Worm (Caenorhabditis elegans) whole organism, young adult: ENCODE data around the gene wdr-31.

ENCODE experiments used
- B0019.2 ChIP-seq: fragments of 200-800 bp; sonication (Bioruptor generic); conservative IDR thresholded peaks from 2 replicates; pipeline ENCODE4 v1.3.6; 2022; ENCODE audit warnings: missing genetic modification reagents, missing genetic modification characterization, missing compliant biosample characterization
- C06A6.2 ChIP-seq: fragments of 200-800 bp; sonication (Bioruptor generic); conservative IDR thresholded peaks from 2 replicates; pipeline ENCODE4 v1.3.6; 2022; ENCODE audit warnings: missing genetic modification characterization, missing compliant biosample characterization
- D2030.7 ChIP-seq: fragments of 200-800 bp; sonication (Bioruptor generic); IDR thresholded peaks from 2 replicates; pipeline ENCODE4 v1.3.6; 2022; ENCODE audit warnings: missing genetic modification reagents, missing genetic modification characterization, missing compliant biosample characterization
- F57A8.1 ChIP-seq: fragments of 200-800 bp; sonication (Bioruptor generic); optimal IDR thresholded peaks from 2 replicates; lab custom pipeline; 2018; ENCODE audit warnings: mild to moderate bottlenecking, missing genetic modification characterization, moderate library complexity, missing compliant biosample characterization
- F57C9.4 ChIP-seq: sonication (generic microtip); optimal IDR thresholded peaks from 2 replicates; lab custom pipeline; 2017; ENCODE audit warnings: mild to moderate bottlenecking, missing genetic modification characterization, missing compliant biosample characterization
- K12H6.12 ChIP-seq: fragments of 200-800 bp; sonication (Bioruptor generic); optimal IDR thresholded peaks from 2 replicates; lab custom pipeline; 2018; ENCODE audit warnings: mild to moderate bottlenecking, missing genetic modification characterization, missing compliant biosample characterization
- T07F8.4 ChIP-seq: sonication (generic microtip); optimal IDR thresholded peaks from 2 replicates; lab custom pipeline; 2016; ENCODE audit warnings: mild to moderate bottlenecking, missing genetic modification characterization, moderate library complexity, missing compliant biosample characterization
- Y56A3A.18 ChIP-seq: fragments of 200-800 bp; sonication (Bioruptor generic); IDR thresholded peaks from 2 replicates; pipeline ENCODE4 v1.3.6; 2022; ENCODE audit warnings: missing genetic modification reagents, missing genetic modification characterization, missing compliant biosample characterization
- akir-1 ChIP-seq: fragments of 200-800 bp; sonication (Bioruptor generic); optimal IDR thresholded peaks from 2 replicates; lab custom pipeline; 2018; ENCODE audit warnings: mild to moderate bottlenecking, missing genetic modification characterization, moderate library complexity, missing compliant biosample characterization
- ama-1 ChIP-seq, 3 experiments: fragments of 150-350 bp in 1 of 3; sonication (generic microtip) in 2 of 3; optimal IDR thresholded peaks; 2 replicates each; lab custom pipeline; 2014 to 2018; ENCODE audit warnings: missing biosample characterization in 2 of 3, missing genetic modification characterization in 2 of 3, missing genetic modification reagents in 2 of 3
- aptf-2 ChIP-seq: fragments of 200-800 bp; sonication (Bioruptor generic); conservative IDR thresholded peaks from 2 replicates; pipeline ENCODE4 v1.3.6; 2022; ENCODE audit warnings: missing genetic modification reagents, missing genetic modification characterization, missing compliant biosample characterization
- athp-1 ChIP-seq: sonication (generic microtip); optimal IDR thresholded peaks from 2 replicates; lab custom pipeline; 2017; ENCODE audit warnings: mild to moderate bottlenecking, missing genetic modification characterization, missing compliant biosample characterization
- attf-3 ChIP-seq: fragments of 200-800 bp; sonication (Bioruptor generic); conservative IDR thresholded peaks from 2 replicates; pipeline ENCODE4 v1.3.6; 2022; ENCODE audit warnings: missing genetic modification reagents, missing genetic modification characterization, missing compliant biosample characterization
- attf-5 ChIP-seq: fragments of 200-800 bp; sonication (Bioruptor generic); optimal IDR thresholded peaks from 2 replicates; lab custom pipeline; 2018; ENCODE audit warnings: mild to moderate bottlenecking, missing genetic modification characterization, missing compliant biosample characterization
- bed-2 ChIP-seq: fragments of 200-800 bp; sonication (Bioruptor generic); IDR thresholded peaks from 2 replicates; pipeline ENCODE4 v1.3.6; 2022; ENCODE audit warnings: missing genetic modification reagents, missing genetic modification characterization, missing compliant biosample characterization
- ceh-40 ChIP-seq: fragments of 200-800 bp; sonication (Bioruptor generic); IDR thresholded peaks from 2 replicates; pipeline ENCODE4 v1.3.6; 2022; ENCODE audit warnings: missing genetic modification characterization, missing compliant biosample characterization
- egl-44 ChIP-seq: fragments of 200-800 bp; sonication (Bioruptor generic); IDR thresholded peaks from 2 replicates; pipeline ENCODE4 v1.3.6; 2022; ENCODE audit warnings: missing genetic modification reagents, missing genetic modification characterization, missing compliant biosample characterization
- egrh-3 ChIP-seq: fragments of 200-800 bp; sonication (Bioruptor generic); IDR thresholded peaks from 2 replicates; pipeline ENCODE4 v1.3.6; 2022; ENCODE audit warnings: missing genetic modification reagents, missing genetic modification characterization, missing compliant biosample characterization
- ekl-4 ChIP-seq: fragments of 200-800 bp; sonication (Bioruptor generic); IDR thresholded peaks from 2 replicates; pipeline ENCODE4 v1.3.6; 2022; ENCODE audit warnings: missing genetic modification reagents, missing genetic modification characterization, missing compliant biosample characterization
- fkh-3 ChIP-seq: sonication (generic microtip); optimal IDR thresholded peaks from 2 replicates; lab custom pipeline; 2016; ENCODE audit warnings: mild to moderate bottlenecking, missing genetic modification characterization, missing compliant biosample characterization
- gei-17 ChIP-seq: fragments of 200-800 bp; sonication (Bioruptor generic); optimal IDR thresholded peaks from 2 replicates; lab custom pipeline; 2018; ENCODE audit warnings: mild to moderate bottlenecking, missing genetic modification characterization, missing compliant biosample characterization
- hlh-12 ChIP-seq: sonication (generic microtip); optimal IDR thresholded peaks from 2 replicates; lab custom pipeline; 2016; ENCODE audit warnings: missing genetic modification characterization, missing compliant biosample characterization
- hlh-26 ChIP-seq: fragments of 200-800 bp; sonication (Bioruptor generic); conservative IDR thresholded peaks from 2 replicates; pipeline ENCODE4 v1.3.6; 2022; ENCODE audit warnings: missing genetic modification reagents, missing genetic modification characterization, missing compliant biosample characterization
- hmg-1.2 ChIP-seq: fragments of 200-800 bp; sonication (Bioruptor generic); IDR thresholded peaks from 2 replicates; pipeline ENCODE4 v1.3.6; 2022; ENCODE audit warnings: missing genetic modification reagents, missing genetic modification characterization, missing compliant biosample characterization
- hrde-1 ChIP-seq: sonication (generic microtip); optimal IDR thresholded peaks from 2 replicates; lab custom pipeline; 2016; ENCODE audit warnings: missing genetic modification characterization, mild to moderate bottlenecking, missing compliant biosample characterization, moderate library complexity, missing genotype, missing genetic modification reagents, borderline replicate concordance
- let-607 ChIP-seq, 2 experiments: fragments of 200-800 bp in 1 of 2; sonication (Bioruptor generic) in 1 of 2; sonication (generic microtip) in 1 of 2; optimal IDR thresholded peaks; 2 replicates each; lab custom pipeline; 2016 to 2018; ENCODE audit warnings: mild to moderate bottlenecking in 2 of 2, missing compliant biosample characterization in 2 of 2, missing genetic modification characterization in 2 of 2, moderate library complexity in 2 of 2, missing genotype in 1 of 2
- lir-1 ChIP-seq: fragments of 200-800 bp; sonication (Bioruptor generic); conservative IDR thresholded peaks from 2 replicates; pipeline ENCODE4 v1.3.6; 2022; ENCODE audit warnings: missing genetic modification reagents, missing genetic modification characterization, missing compliant biosample characterization
- lsy-27 ChIP-seq: sonication (generic microtip); optimal IDR thresholded peaks from 2 replicates; lab custom pipeline; 2017; ENCODE audit warnings: missing genetic modification characterization, mild to moderate bottlenecking, missing compliant biosample characterization, antibody characterized with exemption, missing genotype, borderline replicate concordance; ENCODE audit not compliant: insufficient read depth
- mcd-1 ChIP-seq: fragments of 200-800 bp; sonication (Bioruptor generic); IDR thresholded peaks from 2 replicates; pipeline ENCODE4 v1.3.6; 2022; ENCODE audit warnings: missing genetic modification reagents, missing genetic modification characterization, missing compliant biosample characterization
- mel-28 ChIP-seq: sonication (generic microtip); optimal IDR thresholded peaks from 2 replicates; lab custom pipeline; 2016; ENCODE audit warnings: borderline replicate concordance, mild to moderate bottlenecking, missing genetic modification characterization, missing compliant biosample characterization
- mxl-1 ChIP-seq: sonication (generic microtip); optimal IDR thresholded peaks from 2 replicates; lab custom pipeline; 2016; ENCODE audit warnings: missing genetic modification characterization, missing compliant biosample characterization
- nfya-2 ChIP-seq: fragments of 200-800 bp; sonication (Bioruptor generic); IDR thresholded peaks from 2 replicates; pipeline ENCODE4 v1.3.6; 2022; ENCODE audit warnings: missing genetic modification reagents, missing genetic modification characterization, missing compliant biosample characterization
- nhr-120 ChIP-seq: fragments of 200-800 bp; sonication (Bioruptor generic); IDR thresholded peaks from 2 replicates; pipeline ENCODE4 v1.3.6; 2022; ENCODE audit warnings: missing genetic modification characterization, missing compliant biosample characterization
- nhr-27 ChIP-seq: fragments of 200-800 bp; sonication (Bioruptor generic); optimal IDR thresholded peaks from 2 replicates; lab custom pipeline; 2018; ENCODE audit warnings: mild to moderate bottlenecking, missing genetic modification characterization, moderate library complexity, missing compliant biosample characterization
- pbrm-1 ChIP-seq: fragments of 200-800 bp; sonication (Bioruptor generic); IDR thresholded peaks from 2 replicates; pipeline ENCODE4 v1.3.6; 2022; ENCODE audit warnings: missing genetic modification reagents, missing genetic modification characterization, missing compliant biosample characterization
- pha-4 ChIP-seq: fragments of 150-350 bp; sonication (generic microtip); optimal IDR thresholded peaks from 2 replicates; lab custom pipeline; 2014; ENCODE audit warnings: missing biosample characterization, missing genetic modification reagents, missing genetic modification characterization
- rcor-1 ChIP-seq: fragments of 200-800 bp; sonication (Bioruptor generic); IDR thresholded peaks from 2 replicates; pipeline ENCODE4 v1.3.6; 2022; ENCODE audit warnings: missing genetic modification reagents, missing genetic modification characterization, missing compliant biosample characterization
- snpc-1.3 ChIP-seq: sonication (generic microtip); optimal IDR thresholded peaks from 2 replicates; lab custom pipeline; 2017; ENCODE audit warnings: missing genetic modification characterization, mild to moderate bottlenecking, missing compliant biosample characterization, antibody characterized with exemption, moderate library complexity, missing genotype, missing genetic modification reagents; ENCODE audit not compliant: insufficient read depth
- snpc-4 ChIP-seq, 5 experiments: fragments of 150-350 bp in 1 of 5; sonication (generic microtip) in 4 of 5; optimal IDR thresholded peaks; 2 replicates each; lab custom pipeline; 2014 to 2018; ENCODE audit warnings: missing genetic modification characterization in 5 of 5, missing biosample characterization in 3 of 5, antibody characterized with exemption in 2 of 5, mild to moderate bottlenecking in 2 of 5, missing compliant biosample characterization in 2 of 5, missing genotype in 2 of 5, moderate library complexity in 2 of 5, missing genetic modification reagents in 1 of 5
- unc-130 ChIP-seq: sonication (generic microtip); optimal IDR thresholded peaks from 2 replicates; lab custom pipeline; 2016; ENCODE audit warnings: missing genetic modification reagents, missing genetic modification characterization, missing compliant biosample characterization
- unc-62 ChIP-seq: fragments of 150-350 bp; optimal IDR thresholded peaks from 2 replicates; lab custom pipeline; 2014; ENCODE audit warnings: missing biosample characterization, missing genetic modification reagents, missing genetic modification characterization
- xnd-1 ChIP-seq: sonication (generic microtip); optimal IDR thresholded peaks from 2 replicates; lab custom pipeline; 2016; ENCODE audit warnings: missing genotype, missing genetic modification reagents, missing genetic modification characterization, missing compliant biosample characterization
- zfh-2 ChIP-seq: fragments of 200-800 bp; sonication (Bioruptor generic); conservative IDR thresholded peaks from 2 replicates; pipeline ENCODE4 v1.3.6; 2022; ENCODE audit warnings: missing genetic modification reagents, missing genetic modification characterization, missing compliant biosample characterization
- ztf-18 ChIP-seq: sonication (generic microtip); optimal IDR thresholded peaks from 2 replicates; lab custom pipeline; 2016; ENCODE audit warnings: missing genotype, mild to moderate bottlenecking, missing genetic modification characterization, missing compliant biosample characterization
- ztf-3 ChIP-seq: fragments of 200-800 bp; sonication (Bioruptor generic); optimal IDR thresholded peaks from 2 replicates; lab custom pipeline; 2018; ENCODE audit warnings: mild to moderate bottlenecking, missing genetic modification characterization, missing compliant biosample characterization

wdr-31 gene

DNA sequence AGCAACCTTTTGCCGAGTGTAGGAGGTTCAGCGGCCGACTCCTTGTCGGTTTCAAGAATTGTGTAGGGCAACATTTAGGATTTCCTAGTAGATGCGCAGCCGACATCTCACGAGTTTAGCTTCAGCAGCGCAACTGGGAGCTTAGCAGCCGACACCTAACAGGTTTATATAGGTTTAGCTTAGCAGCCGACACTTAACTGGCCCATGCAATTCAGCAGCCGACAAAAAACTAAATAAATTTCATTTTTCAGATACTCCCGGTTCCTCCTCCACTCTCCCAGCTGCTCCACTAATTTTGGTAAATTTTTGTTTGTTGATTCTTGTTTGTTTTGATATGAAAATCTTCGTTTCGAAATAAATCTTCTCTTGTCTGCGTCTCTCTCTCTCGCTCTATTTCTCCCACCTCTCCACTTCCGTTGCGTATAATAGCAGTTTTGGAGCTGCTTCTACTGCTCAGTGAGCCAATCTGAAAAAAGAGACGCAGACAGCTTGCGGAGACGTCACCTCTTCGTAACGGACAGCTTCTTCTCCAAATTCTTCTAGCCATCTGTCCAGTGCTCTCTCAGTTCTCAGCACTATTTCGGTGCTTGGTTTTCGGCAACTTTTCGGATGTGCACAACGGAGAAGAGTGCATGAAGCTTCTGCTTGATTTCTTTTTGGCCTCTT lies 13.0 kb upstream of the wdr-31 start:
- no peak for TF ChIP-seq C06A6.2
- no peak for TF ChIP-seq ztf-18 (tag; lab: Kevin White, UChicago)
- TF ChIP-seq nhr-27 (tag; lab: Kevin White, UChicago): no peak
- TF ChIP-seq akir-1 (GFP tag; lab: Kevin White, UChicago): no peak
- peak; percentile 23 for TF ChIP-seq K12H6.12
- TF ChIP-seq gei-17: no peak
- TF ChIP-seq attf-5 (GFP tag; lab: Kevin White, UChicago): peak; percentile 2
- TF ChIP-seq aptf-2: no peak
- TF ChIP-seq pha-4 (tag; lab: Kevin White, UChicago): no peak
- no peak for TF ChIP-seq F57C9.4 (tag; lab: Kevin White, UChicago)
- TF ChIP-seq lsy-27 (tag; lab: Kevin White, UChicago): no peak
- no peak for TF ChIP-seq fkh-3 (tag; lab: Kevin White, UChicago)
- TF ChIP-seq unc-62 (GFP tag; lab: Kevin White, UChicago): no peak
- no peak for TF ChIP-seq mxl-1 (tag; lab: Kevin White, UChicago)
- no peak for TF ChIP-seq hrde-1 (tag; lab: Kevin White, UChicago)
- no peak for TF ChIP-seq lir-1 (GFP tag; lab: Robert Waterston, UW)
- TF ChIP-seq hmg-1.2 (GFP tag; lab: Robert Waterston, UW): peak; percentile 57; the same call in 1 of the 2 replicates
- TF ChIP-seq mel-28 (tag; lab: Kevin White, UChicago): no peak
- no peak for TF ChIP-seq hlh-12
- no peak for TF ChIP-seq hlh-26 (GFP tag; lab: Robert Waterston, UW)
- no peak for TF ChIP-seq nhr-120
- TF ChIP-seq B0019.2: no peak
- no peak for TF ChIP-seq egrh-3 (GFP tag; lab: Robert Waterston, UW)
- TF ChIP-seq ceh-40 (GFP tag; lab: Robert Waterston, UW): no peak
- no peak for TF ChIP-seq athp-1 (tag; lab: Kevin White, UChicago)
- TF ChIP-seq rcor-1 (GFP tag; lab: Robert Waterston, UW): no peak
- no peak for TF ChIP-seq ztf-3 (GFP tag; lab: Kevin White, UChicago)
- TF ChIP-seq snpc-4 (GFP tag; optimal IDR thresholded peaks at IDR 0.05; lab: Kevin White, UChicago): peak; percentile 57
- peak in 3 of 4 experiments; percentile 40 to 66 (median 52) for TF ChIP-seq snpc-4 (tag; optimal IDR thresholded peaks at IDR 0.05; lab: Kevin White, UChicago)
- no peak for TF ChIP-seq ama-1 (optimal IDR thresholded peaks at IDR 0.05; lab: Kevin White, UChicago)
- TF ChIP-seq ama-1 (GFP tag; optimal IDR thresholded peaks at IDR 0.05; lab: Kevin White, UChicago): no peak
- no peak for TF ChIP-seq Y56A3A.18 (GFP tag; lab: Robert Waterston, UW)
- peak; percentile 46; the same call in 1 of the 2 replicates for TF ChIP-seq zfh-2
- no peak for TF ChIP-seq bed-2 (GFP tag; lab: Robert Waterston, UW)
- no peak for TF ChIP-seq nfya-2 (GFP tag; lab: Robert Waterston, UW)
- TF ChIP-seq xnd-1: no peak
- no peak for TF ChIP-seq attf-3
- no peak for TF ChIP-seq egl-44 (GFP tag; lab: Robert Waterston, UW)
- no peak for TF ChIP-seq pbrm-1 (GFP tag; lab: Robert Waterston, UW)
- TF ChIP-seq D2030.7 (GFP tag; lab: Robert Waterston, UW): no peak
- TF ChIP-seq mcd-1 (GFP tag; lab: Robert Waterston, UW): 0 out of 2 replicates have a peak, but pooled peaks have one; percentile 37
- no peak for TF ChIP-seq ekl-4
- no peak for TF ChIP-seq let-607 (tag; optimal IDR thresholded peaks at IDR 0.05; lab: Kevin White, UChicago)
- no peak for TF ChIP-seq T07F8.4
- no peak for TF ChIP-seq snpc-1.3 (tag; lab: Kevin White, UChicago)
- no peak for TF ChIP-seq unc-130
- no peak for TF ChIP-seq F57A8.1 (GFP tag; lab: Kevin White, UChicago)
- TF ChIP-seq, all 124 proteins: peak for 6
